Fruit fly (Drosophila melanogaster) whole organism, prepupa: ENCODE results near the gene Jon74E.

ENCODE experiments used
- Blimp-1 ChIP-seq: fragments of 200-800 bp; sonication (Bioruptor generic); optimal IDR thresholded peaks from 3 replicates; lab custom pipeline; 2017; ENCODE audit warnings: missing biosample characterization, missing genetic modification characterization, mild to moderate bottlenecking, moderate library complexity, missing genetic modification reagents
- CG10631 ChIP-seq: fragments of 200-800 bp; sonication (Bioruptor generic); optimal IDR thresholded peaks from 2 replicates; lab custom pipeline; 2016; ENCODE audit warnings: missing biosample characterization, missing genetic modification characterization
- CG10669 ChIP-seq: fragments of 200-800 bp; sonication (Bioruptor generic); optimal IDR thresholded peaks from 3 replicates; lab custom pipeline; 2018; ENCODE audit warnings: missing biosample characterization, mild to moderate bottlenecking, missing genetic modification characterization, moderate library complexity
- CG11294 ChIP-seq: fragments of 200-800 bp; sonication (Bioruptor generic); IDR thresholded peaks from 2 replicates; pipeline ENCODE4 v1.3.6; 2022; ENCODE audit warnings: missing biosample characterization, missing genetic modification characterization
- CG11762 ChIP-seq: fragments of 200-800 bp; sonication (Bioruptor generic); optimal IDR thresholded peaks from 3 replicates; lab custom pipeline; 2016; ENCODE audit warnings: missing biosample characterization, missing genetic modification characterization; ENCODE audit not compliant: insufficient read depth
- CG11902 ChIP-seq: fragments of 200-800 bp; sonication (Bioruptor generic); optimal IDR thresholded peaks from 3 replicates; lab custom pipeline; 2016; ENCODE audit warnings: missing biosample characterization, missing genetic modification characterization
- CG15336 ChIP-seq: fragments of 200-800 bp; sonication (Bioruptor generic); IDR thresholded peaks from 2 replicates; pipeline ENCODE4 v1.3.6; 2022; ENCODE audit warnings: missing biosample characterization, missing genetic modification characterization
- CG31627 ChIP-seq: fragments of 200-800 bp; sonication (Bioruptor generic); optimal IDR thresholded peaks from 3 replicates; lab custom pipeline; 2016; ENCODE audit warnings: missing biosample characterization, missing genetic modification characterization
- CG32006 ChIP-seq: fragments of 200-800 bp; sonication (Bioruptor generic); optimal IDR thresholded peaks from 3 replicates; lab custom pipeline; 2017; ENCODE audit warnings: missing biosample characterization, mild to moderate bottlenecking, missing genetic modification characterization
- CG34406 ChIP-seq: fragments of 200-800 bp; sonication (Bioruptor generic); optimal IDR thresholded peaks from 3 replicates; lab custom pipeline; 2016; ENCODE audit warnings: missing biosample characterization, missing genetic modification characterization
- CG3919 ChIP-seq: fragments of 200-800 bp; sonication (Bioruptor generic); optimal IDR thresholded peaks from 3 replicates; lab custom pipeline; 2016; ENCODE audit warnings: missing biosample characterization, missing genetic modification characterization
- CG4318 ChIP-seq: fragments of 200-800 bp; sonication (Bioruptor generic); optimal IDR thresholded peaks from 3 replicates; lab custom pipeline; 2017; ENCODE audit warnings: missing biosample characterization, mild to moderate bottlenecking, missing genetic modification characterization
- CG6163 ChIP-seq: fragments of 200-800 bp; sonication (Bioruptor generic); IDR thresholded peaks from 3 replicates; pipeline ENCODE4 v1.3.6; 2022; ENCODE audit warnings: missing biosample characterization, missing genetic modification characterization
- CG6792 ChIP-seq: fragments of 200-800 bp; sonication (Bioruptor generic); optimal IDR thresholded peaks from 3 replicates; lab custom pipeline; 2016; ENCODE audit warnings: missing biosample characterization, missing genetic modification characterization
- CG6854 ChIP-seq: fragments of 200-800 bp; sonication (Bioruptor generic); optimal IDR thresholded peaks from 2 replicates; lab custom pipeline; 2017; ENCODE audit warnings: missing biosample characterization, mild to moderate bottlenecking, missing genetic modification characterization
- CG7368 ChIP-seq: fragments of 200-800 bp; sonication (Bioruptor generic); optimal IDR thresholded peaks from 3 replicates; lab custom pipeline; 2016; ENCODE audit warnings: missing biosample characterization, missing genetic modification characterization
- CG8119 ChIP-seq: fragments of 200-800 bp; sonication (Bioruptor generic); IDR thresholded peaks from 3 replicates; pipeline ENCODE4 v1.3.6; 2022; ENCODE audit warnings: missing biosample characterization, missing genetic modification characterization
- CG8319 ChIP-seq: fragments of 200-800 bp; sonication (Bioruptor generic); optimal IDR thresholded peaks from 3 replicates; lab custom pipeline; 2016; ENCODE audit warnings: missing biosample characterization, missing genetic modification characterization
- CG9139 ChIP-seq: fragments of 200-800 bp; sonication (Bioruptor generic); optimal IDR thresholded peaks from 3 replicates; lab custom pipeline; 2017; ENCODE audit warnings: missing biosample characterization, mild to moderate bottlenecking, missing genetic modification characterization
- Eip78C ChIP-seq: fragments of 200-800 bp; sonication (Bioruptor generic); peaks from one replicate; lab custom pipeline; 2016; ENCODE audit warnings: missing biosample characterization, missing genetic modification characterization
- Ets21C ChIP-seq: fragments of 200-800 bp; sonication (Bioruptor generic); optimal IDR thresholded peaks from 3 replicates; lab custom pipeline; 2016; ENCODE audit warnings: missing biosample characterization, missing genetic modification characterization
- Ets96B ChIP-seq: fragments of 200-800 bp; optimal IDR thresholded peaks from 2 replicates; lab custom pipeline; 2019; ENCODE audit warnings: missing biosample characterization, mild to moderate bottlenecking, missing genetic modification characterization, moderate library complexity
- Gug ChIP-seq: fragments of 200-800 bp; sonication (Bioruptor generic); IDR thresholded peaks from 2 replicates; pipeline ENCODE4 v1.3.6; 2022; ENCODE audit warnings: missing biosample characterization, missing genetic modification characterization
- Hr38 ChIP-seq: sonication (Bioruptor generic); optimal IDR thresholded peaks from 2 replicates; lab custom pipeline; 2016; ENCODE audit warnings: missing biosample characterization, missing genetic modification characterization
- Hr39 ChIP-seq: fragments of 200-800 bp; sonication (Bioruptor generic); optimal IDR thresholded peaks from 2 replicates; lab custom pipeline; 2016; ENCODE audit warnings: missing biosample characterization, missing genetic modification characterization
- Hr4 ChIP-seq: fragments of 200-800 bp; sonication (Bioruptor generic); optimal IDR thresholded peaks from 3 replicates; lab custom pipeline; 2016; ENCODE audit warnings: missing biosample characterization, missing genetic modification characterization
- Lpt ChIP-seq: fragments of 200-800 bp; sonication (Bioruptor generic); optimal IDR thresholded peaks from 3 replicates; lab custom pipeline; 2016; ENCODE audit warnings: missing biosample characterization, missing genetic modification characterization
- Met ChIP-seq: fragments of 200-800 bp; sonication (Bioruptor generic); optimal IDR thresholded peaks from 3 replicates; lab custom pipeline; 2016; ENCODE audit warnings: missing biosample characterization, missing genetic modification characterization
- Smox ChIP-seq: fragments of 200-800 bp; sonication (Bioruptor generic); optimal IDR thresholded peaks from 3 replicates; lab custom pipeline; 2016; ENCODE audit warnings: missing biosample characterization, missing genetic modification characterization
- Sox14 ChIP-seq: fragments of 200-800 bp; sonication (Bioruptor generic); optimal IDR thresholded peaks from 3 replicates; lab custom pipeline; 2016; ENCODE audit warnings: missing biosample characterization, missing genetic modification characterization
- achi ChIP-seq: fragments of 200-800 bp; sonication (Bioruptor generic); optimal IDR thresholded peaks from 3 replicates; lab custom pipeline; 2016; ENCODE audit warnings: missing biosample characterization, missing genetic modification characterization
- acj6 ChIP-seq: fragments of 200-800 bp; sonication (Bioruptor generic); optimal IDR thresholded peaks from 3 replicates; lab custom pipeline; 2016; ENCODE audit warnings: missing biosample characterization, missing genetic modification characterization
- cyc ChIP-seq: fragments of 200-800 bp; sonication (Bioruptor generic); optimal IDR thresholded peaks from 3 replicates; lab custom pipeline; 2016; ENCODE audit warnings: missing biosample characterization, missing genetic modification characterization
- dac ChIP-seq: fragments of 200-800 bp; sonication (Bioruptor generic); optimal IDR thresholded peaks from 2 replicates; lab custom pipeline; 2017; ENCODE audit warnings: missing biosample characterization, mild to moderate bottlenecking, missing genetic modification characterization
- esn ChIP-seq: fragments of 200-800 bp; sonication (Bioruptor generic); optimal IDR thresholded peaks from 2 replicates; lab custom pipeline; 2016; ENCODE audit warnings: missing biosample characterization, mild to moderate bottlenecking, missing genetic modification characterization, moderate library complexity
- fd59A ChIP-seq: fragments of 200-800 bp; sonication (Bioruptor generic); optimal IDR thresholded peaks from 2 replicates; lab custom pipeline; 2017; ENCODE audit warnings: missing biosample characterization, mild to moderate bottlenecking, missing genetic modification characterization, missing genetic modification reagents
- fd85E ChIP-seq: fragments of 200-800 bp; sonication (Bioruptor generic); optimal IDR thresholded peaks from 3 replicates; lab custom pipeline; 2016; ENCODE audit warnings: missing biosample characterization, missing genetic modification characterization
- fkh ChIP-seq: fragments of 200-800 bp; sonication (Bioruptor generic); optimal IDR thresholded peaks from 3 replicates; lab custom pipeline; 2017; ENCODE audit warnings: missing biosample characterization, mild to moderate bottlenecking, missing genetic modification characterization, moderate library complexity
- lz ChIP-seq: fragments of 200-800 bp; sonication (Bioruptor generic); optimal IDR thresholded peaks from 3 replicates; lab custom pipeline; 2016; ENCODE audit warnings: missing biosample characterization, missing genetic modification characterization
- net ChIP-seq: fragments of 200-800 bp; sonication (Bioruptor generic); optimal IDR thresholded peaks from 3 replicates; lab custom pipeline; 2016; ENCODE audit warnings: missing biosample characterization, missing genetic modification characterization
- pdm3 ChIP-seq: fragments of 200-800 bp; sonication (Bioruptor generic); optimal IDR thresholded peaks from 3 replicates; lab custom pipeline; 2016; ENCODE audit warnings: missing biosample characterization, missing genetic modification characterization
- svp ChIP-seq: fragments of 200-800 bp; sonication (Bioruptor generic); peaks from one replicate; lab custom pipeline; 2016; ENCODE audit warnings: missing biosample characterization, missing genetic modification characterization
- topi ChIP-seq: fragments of 200-800 bp; sonication (Bioruptor generic); optimal IDR thresholded peaks from 3 replicates; lab custom pipeline; 2016; ENCODE audit warnings: missing biosample characterization, missing genetic modification characterization
- vri ChIP-seq: fragments of 200-800 bp; sonication (Bioruptor generic); optimal IDR thresholded peaks from 3 replicates; lab custom pipeline; 2016; ENCODE audit warnings: missing biosample characterization, mild to moderate bottlenecking, missing genetic modification characterization

Jon74E gene

DNA sequence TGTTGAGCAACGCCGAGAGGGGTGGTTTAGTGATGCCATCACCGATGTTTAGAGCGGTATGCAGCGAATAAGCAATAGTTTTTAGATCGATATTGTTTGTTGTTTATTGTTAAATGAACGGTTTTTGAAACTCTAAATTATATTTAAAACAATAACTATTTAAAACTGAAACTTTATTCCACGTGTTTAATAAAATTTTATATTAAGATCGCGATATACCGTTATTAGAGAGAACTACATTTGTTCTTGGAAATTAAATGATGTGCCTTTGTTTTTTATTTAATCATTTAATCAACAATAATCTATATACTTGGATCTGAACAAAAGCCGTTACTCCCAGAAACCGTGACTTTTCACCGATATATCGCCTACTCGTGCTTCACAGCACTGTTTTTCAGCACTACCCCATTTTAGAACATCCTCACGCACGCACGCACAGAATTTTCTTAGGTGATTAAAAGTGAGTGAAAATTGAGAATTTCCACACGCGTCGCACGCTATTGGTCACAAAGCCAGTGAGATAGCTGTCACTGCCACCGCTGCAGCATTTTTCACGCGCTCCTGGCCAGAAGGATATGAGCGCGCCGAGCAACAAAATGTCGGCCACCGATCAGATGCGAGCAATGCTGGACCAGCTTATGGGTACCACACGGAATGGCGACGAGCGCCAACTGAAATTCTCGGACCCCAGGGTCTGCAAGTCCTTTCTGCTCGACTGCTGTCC, 34.9 kb downstream of the Jon74E start, which contains the start of the genes U4-U6-60K and CG7564 (continued):
- TF ChIP-seq CG11902 (GFP tag; lab: Kevin White, UChicago) (peak; percentile 26), CG3919 (GFP tag; lab: Kevin White, UChicago) (peak; percentile 65), Ets96B (tag; lab: Kevin White, UChicago) (peak; percentile 16), Sox14 (GFP tag; lab: Kevin White, UChicago) (peak; percentile 69), svp (GFP tag; lab: Kevin White, UChicago) (peak; percentile 56), fkh (no peak), Hr4 (GFP tag; lab: Kevin White, UChicago) (peak; percentile 62), fd59A (GFP tag; lab: Kevin White, UChicago) (peak; percentile 31), Met (GFP tag; lab: Kevin White, UChicago) (no peak), CG7368 (GFP tag; lab: Kevin White, UChicago) (no peak), Eip78C (GFP tag; lab: Kevin White, UChicago) (peak; percentile 78), cyc (peak; percentile 71), CG11762 (GFP tag; lab: Kevin White, UChicago) (peak; percentile 7), Smox (GFP tag; lab: Kevin White, UChicago) (no peak), CG31627 (GFP tag; lab: Kevin White, UChicago) (peak; percentile 68), Blimp-1 (GFP tag; lab: Kevin White, UChicago) (no peak), lz (peak; percentile 60), esn (GFP tag; lab: Kevin White, UChicago) (peak; percentile 71), Hr38 (GFP tag; lab: Kevin White, UChicago) (no peak), CG8319 (GFP tag; lab: Kevin White, UChicago) (peak; percentile 42), Hr39 (GFP tag; lab: Kevin White, UChicago) (peak; percentile 69), CG6792 (GFP tag; lab: Kevin White, UChicago) (peak; percentile 39), dac (GFP tag; lab: Kevin White, UChicago) (no peak), CG10669 (GFP tag; lab: Kevin White, UChicago) (no peak), fd85E (GFP tag; lab: Kevin White, UChicago) (peak; percentile 43), net (GFP tag; lab: Kevin White, UChicago) (peak; percentile 33), CG34406 (GFP tag; lab: Kevin White, UChicago) (peak; percentile 47), Lpt (GFP tag; lab: Kevin White, UChicago) (peak; percentile 30), CG4318 (no peak), CG9139 (GFP tag; lab: Kevin White, UChicago) (no peak), CG10631 (GFP tag; lab: Kevin White, UChicago) (no peak)

DNA sequence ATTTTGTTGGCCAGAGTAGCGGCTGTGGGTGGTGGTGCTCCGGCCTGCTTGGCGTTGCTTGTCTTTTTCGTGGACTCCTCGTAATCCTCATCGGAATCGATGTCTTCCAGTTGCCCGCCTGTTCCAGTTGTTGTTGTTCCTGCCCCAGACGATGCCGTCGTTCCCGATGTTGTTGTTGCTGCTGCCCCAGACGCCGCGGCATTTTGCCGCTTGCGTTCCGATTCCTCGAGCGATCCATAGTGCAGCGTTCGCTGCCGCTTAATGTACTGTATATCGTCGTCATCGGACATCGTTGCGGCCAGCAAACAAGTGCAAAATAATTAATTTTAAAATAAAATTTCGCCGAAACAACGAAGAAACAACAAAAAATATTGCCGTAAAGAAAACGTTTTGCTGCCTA, 35.4 kb downstream of the Jon74E start:
- TF ChIP-seq achi (GFP tag; lab: Kevin White, UChicago), result no peak
- TF ChIP-seq CG6854 (GFP tag; lab: Kevin White, UChicago), result peak; percentile 23

DNA sequence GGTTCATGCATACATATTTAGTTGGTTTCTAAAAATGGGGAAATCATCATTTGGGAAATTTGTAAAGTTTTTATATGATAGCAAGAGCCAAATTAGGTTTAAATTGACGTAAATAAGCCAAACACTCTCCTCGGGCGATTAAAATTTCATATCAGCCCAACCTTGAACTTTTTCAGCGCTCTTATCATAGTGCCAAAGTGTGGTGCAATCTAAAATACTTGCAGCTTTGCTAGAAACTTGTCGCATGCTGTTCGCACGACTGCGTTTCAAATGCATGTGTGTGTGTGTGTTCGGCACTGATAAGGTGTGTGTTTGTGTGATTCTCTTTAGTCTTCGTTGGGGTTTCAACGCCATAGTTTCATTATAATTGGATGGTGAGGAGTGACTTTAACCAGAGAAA, 42.1 kb downstream of the Jon74E start:
- peak; percentile 2 for TF ChIP-seq Sox14 (GFP tag; lab: Kevin White, UChicago)
- peak; percentile 13 for TF ChIP-seq pdm3 (GFP tag; lab: Kevin White, UChicago)
- peak; percentile 11 for TF ChIP-seq CG31627 (GFP tag; lab: Kevin White, UChicago)
- TF ChIP-seq CG8119 (GFP tag; lab: Robert Waterston, UW), result 0 out of 3 replicates have a peak, but pooled peaks have one; percentile 23
- TF ChIP-seq CG11762 (GFP tag; lab: Kevin White, UChicago), result peak; percentile 3
- TF ChIP-seq Hr39 (GFP tag; lab: Kevin White, UChicago), result peak; percentile 24
- peak; percentile 50 for TF ChIP-seq svp (GFP tag; lab: Kevin White, UChicago)
- peak; percentile 16 for TF ChIP-seq lz
- TF ChIP-seq Ets96B (tag; lab: Kevin White, UChicago), result peak; percentile 11
- TF ChIP-seq CG6854 (GFP tag; lab: Kevin White, UChicago), result no peak
- peak; percentile 68 for TF ChIP-seq Eip78C (GFP tag; lab: Kevin White, UChicago)
- peak; percentile 3 for TF ChIP-seq acj6
- TF ChIP-seq CG10669 (GFP tag; lab: Kevin White, UChicago), result no peak
- no peak for TF ChIP-seq Ets21C (GFP tag; lab: Kevin White, UChicago)
- peak; percentile 27 for TF ChIP-seq Hr4 (GFP tag; lab: Kevin White, UChicago)
- peak; percentile 4 for TF ChIP-seq topi
- peak; percentile 58 for TF ChIP-seq CG32006 (GFP tag; lab: Kevin White, UChicago)
- TF ChIP-seq CG15336 (GFP tag; lab: Robert Waterston, UW), result no peak
- 0 out of 2 replicates have a peak, but pooled peaks have one; percentile 15 for TF ChIP-seq Gug (GFP tag; lab: Robert Waterston, UW)
- no peak for TF ChIP-seq CG8319 (GFP tag; lab: Kevin White, UChicago)
- peak; percentile 31 for TF ChIP-seq vri (GFP tag; lab: Kevin White, UChicago)
- TF ChIP-seq CG6163, result 0 out of 3 replicates have a peak, but pooled peaks have one; percentile 13
- no peak for TF ChIP-seq CG11294
- peak; percentile 22 for TF ChIP-seq Smox (GFP tag; lab: Kevin White, UChicago)
